Worm (Caenorhabditis elegans) whole organism, L3 larva: ENCODE data around the gene rsp-4.

Experiments
- ceh-9 ChIP-seq: sonication (generic microtip); optimal IDR thresholded peaks from 2 replicates; lab custom pipeline; 2018; ENCODE audit warnings: missing biosample characterization, missing genetic modification characterization
- elt-2 ChIP-seq: sonication (generic microtip); optimal IDR thresholded peaks from 2 replicates; lab custom pipeline; 2016; ENCODE audit warnings: missing genetic modification reagents, mild to moderate bottlenecking, missing genetic modification characterization, missing compliant biosample characterization
- fkh-2 ChIP-seq: fragments of 150-350 bp; optimal IDR thresholded peaks from 2 replicates; lab custom pipeline; 2014; ENCODE audit warnings: missing biosample characterization, missing genetic modification reagents, missing genetic modification characterization
- jun-1 ChIP-seq: fragments of 150-350 bp; optimal IDR thresholded peaks from 2 replicates; lab custom pipeline; 2014; ENCODE audit warnings: missing biosample characterization, missing genetic modification reagents, missing genetic modification characterization
- nhr-237 ChIP-seq: fragments of 150-350 bp; optimal IDR thresholded peaks from 2 replicates; lab custom pipeline; 2014; ENCODE audit warnings: missing biosample characterization, missing genetic modification characterization
- nhr-76 ChIP-seq: fragments of 150-350 bp; sonication (generic microtip); optimal IDR thresholded peaks from 5 replicates; lab custom pipeline; 2014; ENCODE audit warnings: missing biosample characterization, missing genetic modification characterization
- pha-4 ChIP-seq: fragments of 150-350 bp; optimal IDR thresholded peaks from 2 replicates; lab custom pipeline; 2014; ENCODE audit warnings: missing biosample characterization, missing genetic modification reagents, missing genetic modification characterization
- pqm-1 ChIP-seq: fragments of 150-350 bp; optimal IDR thresholded peaks from 2 replicates; lab custom pipeline; 2017; ENCODE audit warnings: missing biosample characterization, missing genetic modification characterization, inconsistent platforms
- skn-1 ChIP-seq: fragments of 150-350 bp; optimal IDR thresholded peaks from 2 replicates; lab custom pipeline; 2014; ENCODE audit warnings: missing biosample characterization, missing genetic modification characterization
- snpc-4 ChIP-seq: fragments of 150-350 bp; optimal IDR thresholded peaks from 2 replicates; lab custom pipeline; 2014; ENCODE audit warnings: missing biosample characterization, missing genetic modification characterization
- tbx-2 ChIP-seq: sonication (generic microtip); optimal IDR thresholded peaks from 2 replicates; lab custom pipeline; 2016; ENCODE audit warnings: mild to moderate bottlenecking, missing genetic modification characterization, missing compliant biosample characterization
- unc-62 ChIP-seq: fragments of 150-350 bp; sonication (generic microtip); optimal IDR thresholded peaks from 4 replicates; lab custom pipeline; 2014; ENCODE audit warnings: missing biosample characterization, missing genetic modification reagents, missing genetic modification characterization

- TF ChIP-seq fkh-2 (no peak), jun-1 (tag; lab: Kevin White, UChicago) (no peak), pha-4 (tag; lab: Kevin White, UChicago) (no peak), unc-62 (GFP tag; lab: Kevin White, UChicago) (no peak), nhr-237 (tag; lab: Kevin White, UChicago) (no peak), elt-2 (tag; lab: Kevin White, UChicago) (no peak), nhr-76 (tag; lab: Kevin White, UChicago) (no peak), snpc-4 (no peak), skn-1 (tag; lab: Kevin White, UChicago) (no peak), pqm-1 (tag; lab: Kevin White, UChicago) (no peak), ceh-9 (no peak), tbx-2 (tag; lab: Kevin White, UChicago) (no peak)
Observed at ce11 chrII:5395594-5395993, 7.0 kb upstream of the rsp-4 start, which contains the start of gene pink-1.
